Worm (Caenorhabditis elegans): ENCODE measurements around the gene pes-5.

DNA sequence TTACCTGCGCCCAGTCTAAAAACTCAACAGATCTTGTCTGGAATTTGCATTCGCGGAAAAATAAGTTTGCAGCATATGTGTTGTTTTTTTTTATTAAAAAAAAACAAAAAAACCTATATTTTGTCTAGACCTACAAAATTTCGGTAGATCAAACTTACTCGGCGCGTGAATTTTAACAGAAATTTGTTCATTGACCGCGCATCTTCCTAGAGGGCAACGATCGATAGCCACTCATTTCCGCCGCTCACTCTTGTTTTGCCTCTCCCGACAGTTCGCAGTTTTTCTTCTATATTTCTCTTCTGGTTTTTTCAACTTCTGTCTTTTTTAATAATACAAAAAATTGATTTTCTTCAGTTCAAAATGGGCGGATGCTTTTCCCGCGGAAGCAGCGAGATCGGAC is 19.4 kb downstream of the pes-5 start, which contains the start of gene F43G6.7:
- TF ChIP-seq attf-5 (GFP tag; optimal IDR thresholded peaks at IDR 0.05) (no peak), ama-1 (optimal IDR thresholded peaks at IDR 0.05) (no peak), ama-1 (GFP tag; optimal IDR thresholded peaks at IDR 0.05) (no peak), F37B4.10 (GFP tag; IDR thresholded peaks at IDR 0.05) (no peak), gei-17 (GFP tag; optimal IDR thresholded peaks at IDR 0.05) (no peak), B0035.1 (tag; optimal IDR thresholded peaks at IDR 0.05) (no peak), lag-1 (GFP tag; IDR thresholded peaks at IDR 0.05) (no peak), nfya-1 (tag; optimal IDR thresholded peaks at IDR 0.05; ENCODE audit: borderline replicate concordance, insufficient read depth) (no peak), T07F8.4 (tag; optimal IDR thresholded peaks at IDR 0.05) (no peak), lin-35 (GFP tag; optimal IDR thresholded peaks at IDR 0.05) (no peak), snpc-4 (GFP tag; optimal IDR thresholded peaks at IDR 0.05) (no peak), snpc-4 (tag; optimal IDR thresholded peaks at IDR 0.05) (no peak), unc-130 (GFP tag; optimal IDR thresholded peaks at IDR 0.05) (no peak), unc-62 (GFP tag; optimal IDR thresholded peaks at IDR 0.05) (no peak)

Measured in whole organism, young adult.